Worm (Caenorhabditis elegans) whole organism, L3 larva: ENCODE results near the gene C01G6.4.

Source experiments
- R02D3.7 ChIP-seq: fragments of 150-350 bp; optimal IDR thresholded peaks from 2 replicates; lab custom pipeline; 2014; ENCODE audit warnings: missing biosample characterization, missing genetic modification characterization
- ZK546.5 ChIP-seq: sonication (generic microtip); optimal IDR thresholded peaks from 2 replicates; lab custom pipeline; 2017; ENCODE audit warnings: missing biosample characterization, missing genetic modification characterization
- ceh-16 ChIP-seq: sonication (generic microtip); optimal IDR thresholded peaks from 2 replicates; lab custom pipeline; 2017; ENCODE audit warnings: missing biosample characterization, missing genetic modification characterization
- ceh-82 ChIP-seq: fragments of 150-350 bp; optimal IDR thresholded peaks from 2 replicates; lab custom pipeline; 2014; ENCODE audit warnings: missing biosample characterization, missing genetic modification characterization
- daf-12 ChIP-seq: fragments of 150-350 bp; optimal IDR thresholded peaks from 2 replicates; lab custom pipeline; 2014; ENCODE audit warnings: missing biosample characterization, missing genetic modification reagents, missing genetic modification characterization
- elt-2 ChIP-seq: sonication (generic microtip); optimal IDR thresholded peaks from 2 replicates; lab custom pipeline; 2016; ENCODE audit warnings: missing genetic modification reagents, mild to moderate bottlenecking, missing genetic modification characterization, missing compliant biosample characterization
- eor-1 ChIP-seq, 2 experiments: fragments of 150-350 bp; optimal IDR thresholded peaks; 2 replicates each; lab custom pipeline; 2014 to 2018; ENCODE audit warnings: missing biosample characterization in 2 of 2, missing genetic modification characterization in 2 of 2
- fkh-10 ChIP-seq: sonication (generic microtip); optimal IDR thresholded peaks from 2 replicates; lab custom pipeline; 2017; ENCODE audit warnings: missing biosample characterization, missing genetic modification reagents, missing genetic modification characterization
- fkh-2 ChIP-seq: fragments of 150-350 bp; optimal IDR thresholded peaks from 2 replicates; lab custom pipeline; 2014; ENCODE audit warnings: missing biosample characterization, missing genetic modification reagents, missing genetic modification characterization
- fos-1 ChIP-seq: fragments of 150-350 bp; optimal IDR thresholded peaks from 2 replicates; lab custom pipeline; 2014; ENCODE audit warnings: missing biosample characterization, missing genetic modification characterization
- hmg-11 ChIP-seq: sonication (generic microtip); optimal IDR thresholded peaks from 2 replicates; lab custom pipeline; 2016; ENCODE audit warnings: missing genetic modification characterization, missing compliant biosample characterization
- lin-15B ChIP-seq: fragments of 150-350 bp; optimal IDR thresholded peaks from 2 replicates; lab custom pipeline; 2014; ENCODE audit warnings: missing biosample characterization, missing genetic modification characterization
- lsy-12 ChIP-seq: sonication (generic microtip); optimal IDR thresholded peaks from 2 replicates; lab custom pipeline; 2016; ENCODE audit warnings: mild to moderate bottlenecking, missing genetic modification characterization, missing compliant biosample characterization
- nfya-1 ChIP-seq: sonication (generic microtip); optimal IDR thresholded peaks from 2 replicates; lab custom pipeline; 2017; ENCODE audit warnings: missing genetic modification characterization, mild to moderate bottlenecking, missing compliant biosample characterization, antibody characterized with exemption, moderate library complexity; ENCODE audit not compliant: insufficient read depth
- nhr-11 ChIP-seq: fragments of 150-350 bp; optimal IDR thresholded peaks from 2 replicates; lab custom pipeline; 2014; ENCODE audit warnings: missing biosample characterization, missing genetic modification characterization
- nhr-12 ChIP-seq: fragments of 150-350 bp; optimal IDR thresholded peaks from 2 replicates; lab custom pipeline; 2014; ENCODE audit warnings: missing biosample characterization, missing genetic modification characterization
- nhr-23 ChIP-seq: fragments of 150-350 bp; optimal IDR thresholded peaks from 2 replicates; lab custom pipeline; 2014; ENCODE audit warnings: missing biosample characterization, missing genetic modification reagents, missing genetic modification characterization
- nhr-237 ChIP-seq: fragments of 150-350 bp; optimal IDR thresholded peaks from 2 replicates; lab custom pipeline; 2014; ENCODE audit warnings: missing biosample characterization, missing genetic modification characterization
- nhr-25 ChIP-seq: sonication (generic microtip); optimal IDR thresholded peaks from 2 replicates; lab custom pipeline; 2017; ENCODE audit warnings: missing biosample characterization, missing genetic modification characterization
- nhr-28 ChIP-seq: fragments of 150-350 bp; optimal IDR thresholded peaks from 2 replicates; lab custom pipeline; 2014; ENCODE audit warnings: missing biosample characterization, missing genetic modification characterization
- nhr-43 ChIP-seq: sonication (generic microtip); optimal IDR thresholded peaks from 2 replicates; lab custom pipeline; 2016; ENCODE audit warnings: mild to moderate bottlenecking, missing genetic modification characterization, missing compliant biosample characterization; ENCODE audit not compliant: poor library complexity, severe bottlenecking
- nhr-67 ChIP-seq: fragments of 150-350 bp; optimal IDR thresholded peaks from 2 replicates; lab custom pipeline; 2014; ENCODE audit warnings: missing biosample characterization, missing genetic modification characterization
- nhr-76 ChIP-seq: fragments of 150-350 bp; sonication (generic microtip); optimal IDR thresholded peaks from 5 replicates; lab custom pipeline; 2014; ENCODE audit warnings: missing biosample characterization, missing genetic modification characterization
- nhr-77 ChIP-seq: fragments of 150-350 bp; optimal IDR thresholded peaks from 2 replicates; lab custom pipeline; 2014; ENCODE audit warnings: missing biosample characterization, missing genetic modification characterization
- pha-4 ChIP-seq: fragments of 150-350 bp; optimal IDR thresholded peaks from 2 replicates; lab custom pipeline; 2014; ENCODE audit warnings: missing biosample characterization, missing genetic modification reagents, missing genetic modification characterization
- pqm-1 ChIP-seq: fragments of 150-350 bp; optimal IDR thresholded peaks from 2 replicates; lab custom pipeline; 2017; ENCODE audit warnings: missing biosample characterization, missing genetic modification characterization, inconsistent platforms
- sea-2 ChIP-seq: fragments of 150-350 bp; sonication (generic microtip); optimal IDR thresholded peaks from 4 replicates; lab custom pipeline; 2014; ENCODE audit warnings: missing biosample characterization, missing genetic modification reagents, missing genetic modification characterization
- skn-1 ChIP-seq: fragments of 150-350 bp; optimal IDR thresholded peaks from 2 replicates; lab custom pipeline; 2014; ENCODE audit warnings: missing biosample characterization, missing genetic modification characterization
- snpc-4 ChIP-seq: fragments of 150-350 bp; optimal IDR thresholded peaks from 2 replicates; lab custom pipeline; 2014; ENCODE audit warnings: missing biosample characterization, missing genetic modification characterization
- tbx-2 ChIP-seq: sonication (generic microtip); optimal IDR thresholded peaks from 2 replicates; lab custom pipeline; 2016; ENCODE audit warnings: mild to moderate bottlenecking, missing genetic modification characterization, missing compliant biosample characterization
- unc-39 ChIP-seq: sonication (generic microtip); optimal IDR thresholded peaks from 4 replicates; lab custom pipeline; 2017; ENCODE audit warnings: missing biosample characterization, missing genetic modification characterization
- zag-1 ChIP-seq: fragments of 150-350 bp; optimal IDR thresholded peaks from 2 replicates; lab custom pipeline; 2014; ENCODE audit warnings: missing biosample characterization, missing genetic modification characterization
- ztf-11 ChIP-seq: fragments of 150-350 bp; optimal IDR thresholded peaks from 2 replicates; lab custom pipeline; 2014; ENCODE audit warnings: missing biosample characterization, missing genetic modification characterization
- ztf-4 ChIP-seq: fragments of 150-350 bp; optimal IDR thresholded peaks from 2 replicates; lab custom pipeline; 2014; ENCODE audit warnings: missing biosample characterization, missing genetic modification characterization

Gene C01G6.4

ce11 chrII:9273984-9274383, 1.1 kb upstream of the C01G6.4 start (continued):
- TF ChIP-seq ztf-4 (tag; lab: Kevin White, UChicago) (no peak), ceh-82 (tag; lab: Kevin White, UChicago) (no peak), nhr-76 (tag; lab: Kevin White, UChicago) (no peak), R02D3.7 (tag; lab: Kevin White, UChicago) (peak; percentile 39), unc-39 (tag; lab: Kevin White, UChicago) (no peak), pqm-1 (tag; lab: Kevin White, UChicago) (peak; percentile 21), nhr-77 (tag; lab: Kevin White, UChicago) (peak; percentile 20), hmg-11 (tag; lab: Kevin White, UChicago) (peak; percentile 74), fkh-2 (tag; lab: Kevin White, UChicago) (no peak), elt-2 (tag; lab: Kevin White, UChicago) (peak; percentile 78), nhr-28 (tag; lab: Kevin White, UChicago) (no peak), zag-1 (peak; percentile 1), snpc-4 (tag; lab: Kevin White, UChicago) (peak; percentile 49)

DNA sequence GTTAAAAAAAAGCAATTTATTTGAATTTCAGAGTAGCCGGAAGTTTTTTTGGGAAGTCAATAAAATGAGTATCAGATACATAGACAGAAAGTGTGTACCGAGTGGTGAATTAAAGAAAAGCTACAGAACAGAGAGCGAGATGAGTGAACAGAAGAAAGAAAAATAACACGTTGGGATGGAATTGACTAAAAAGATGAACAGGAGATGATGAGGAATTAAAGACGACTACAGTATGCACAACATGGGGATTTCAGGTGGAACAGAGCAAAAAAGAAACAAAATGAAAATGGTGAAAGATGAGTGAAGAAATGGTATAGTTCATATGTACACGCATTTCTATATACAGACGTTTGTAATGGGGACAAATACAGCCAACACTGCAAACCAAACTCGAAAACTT, 1.6 kb downstream of the C01G6.4 start:
- TF ChIP-seq pha-4 (tag; lab: Kevin White, UChicago) (no peak), nhr-25 (tag; lab: Kevin White, UChicago) (no peak), R02D3.7 (tag; lab: Kevin White, UChicago) (no peak), nfya-1 (no peak), ZK546.5 (tag; lab: Kevin White, UChicago) (no peak), nhr-67 (tag; lab: Kevin White, UChicago) (no peak)

DNA sequence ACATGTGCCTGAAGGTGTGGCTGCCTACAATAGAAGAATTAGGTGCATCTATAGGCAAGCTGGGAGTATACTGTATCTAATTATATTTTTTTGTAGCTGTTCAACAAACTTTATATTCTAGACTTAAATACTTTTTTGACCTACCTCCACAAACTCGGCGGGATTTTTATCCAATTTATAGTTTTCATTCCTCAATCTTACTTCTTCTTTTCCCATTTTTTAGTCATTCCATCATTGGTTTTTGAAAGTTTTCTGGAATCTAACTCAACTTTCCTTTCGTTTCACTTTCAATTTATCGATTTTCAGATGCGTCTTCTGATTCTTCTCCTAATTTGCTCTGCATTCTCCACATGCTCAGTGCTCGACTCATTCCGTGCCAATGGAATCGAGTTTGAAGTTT, 3.3 kb downstream of the C01G6.4 start, which contains the start of gene C01G6.3:
Gene C01G6.3 (plus strand): TSS at position 301 of the 400 bp plus-strand sequence.
- no peak for TF ChIP-seq nhr-43 (tag; lab: Kevin White, UChicago)
- no peak for TF ChIP-seq snpc-4 (tag; lab: Kevin White, UChicago)
- no peak for TF ChIP-seq nhr-237 (tag; lab: Kevin White, UChicago)
- no peak for TF ChIP-seq skn-1 (tag; lab: Kevin White, UChicago)
- TF ChIP-seq nhr-77 (tag; lab: Kevin White, UChicago): no peak
- TF ChIP-seq lsy-12 (tag; lab: Kevin White, UChicago): no peak
- no peak for TF ChIP-seq nhr-12 (tag; lab: Kevin White, UChicago)
- no peak for TF ChIP-seq zag-1
- no peak for TF ChIP-seq fkh-10 (GFP tag; lab: Kevin White, UChicago)
- no peak for TF ChIP-seq nhr-23 (tag; lab: Kevin White, UChicago)
- TF ChIP-seq, all 47 proteins: peak for 0

DNA sequence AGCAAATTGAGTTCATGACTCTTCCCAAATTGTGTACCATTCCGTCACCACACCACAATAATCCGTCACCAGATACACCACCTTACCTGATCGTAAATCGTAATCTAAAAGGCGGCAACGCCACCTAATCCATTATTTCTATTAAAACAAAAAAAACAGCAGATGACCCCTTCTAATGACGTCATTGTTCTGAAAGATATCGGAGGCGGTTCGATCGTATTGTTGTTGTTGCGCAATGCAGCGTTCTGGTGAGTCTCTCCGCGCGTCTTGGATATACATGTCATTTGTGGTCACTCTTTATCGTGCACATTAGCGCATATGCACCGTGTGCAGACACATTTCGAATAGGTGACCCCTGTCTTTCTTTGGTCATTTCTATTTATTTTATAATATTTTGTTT, 3.9 kb downstream of the C01G6.4 start:
- TF ChIP-seq pqm-1 (tag; lab: Kevin White, UChicago) (no peak), skn-1 (tag; lab: Kevin White, UChicago) (no peak), nhr-76 (tag; lab: Kevin White, UChicago) (no peak), ztf-11 (tag; lab: Kevin White, UChicago) (no peak), nfya-1 (no peak), sea-2 (GFP tag; lab: Kevin White, UChicago) (no peak), ceh-16 (tag; lab: Kevin White, UChicago) (no peak), nhr-43 (tag; lab: Kevin White, UChicago) (no peak), fos-1 (tag; lab: Kevin White, UChicago) (no peak), lsy-12 (tag; lab: Kevin White, UChicago) (no peak), eor-1 (tag; optimal IDR thresholded peaks at IDR 0.05; lab: Kevin White, UChicago) (no peak), unc-39 (tag; lab: Kevin White, UChicago) (no peak), nhr-11 (tag; lab: Kevin White, UChicago) (no peak), tbx-2 (tag; lab: Kevin White, UChicago) (no peak), ceh-82 (tag; lab: Kevin White, UChicago) (no peak), lin-15B (tag; lab: Kevin White, UChicago) (no peak), snpc-4 (tag; lab: Kevin White, UChicago) (no peak), nhr-23 (tag; lab: Kevin White, UChicago) (no peak)

DNA sequence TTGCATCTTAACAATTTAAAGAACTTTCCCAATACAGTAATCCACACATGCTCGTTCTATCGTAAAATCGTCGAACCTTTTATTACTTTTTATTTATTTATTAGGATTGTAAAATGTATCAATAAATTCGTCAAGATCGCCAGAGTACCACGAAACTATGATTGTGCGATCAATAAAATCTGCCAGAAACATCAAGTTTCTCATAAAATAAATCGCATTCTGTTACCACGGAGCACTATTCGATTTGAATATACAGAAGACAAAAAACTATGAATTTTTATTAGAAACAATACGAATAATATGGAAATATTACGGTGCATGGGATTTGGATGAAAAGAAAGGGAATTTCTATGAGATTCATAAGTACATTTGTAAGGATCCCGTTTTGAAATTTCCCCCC, 6.1 kb downstream of the C01G6.4 start, which contains the start of gene C01G6.2:
Gene C01G6.2 (plus strand): TSS at position 301 of the 400 bp plus-strand sequence.
- TF ChIP-seq nhr-11 (tag; lab: Kevin White, UChicago) (no peak), skn-1 (tag; lab: Kevin White, UChicago) (no peak), nhr-12 (tag; lab: Kevin White, UChicago) (no peak), nfya-1 (no peak), ZK546.5 (tag; lab: Kevin White, UChicago) (no peak), ztf-4 (tag; lab: Kevin White, UChicago) (no peak), tbx-2 (tag; lab: Kevin White, UChicago) (no peak), zag-1 (no peak), daf-12 (tag; lab: Kevin White, UChicago) (no peak), nhr-23 (tag; lab: Kevin White, UChicago) (no peak), ceh-16 (tag; lab: Kevin White, UChicago) (no peak), fkh-2 (tag; lab: Kevin White, UChicago) (no peak), nhr-77 (tag; lab: Kevin White, UChicago) (no peak), fos-1 (tag; lab: Kevin White, UChicago) (no peak), lsy-12 (tag; lab: Kevin White, UChicago) (no peak)
